Fruit fly (Drosophila melanogaster) ovary, adult (tissue): ENCODE results near the gene Diedel2.

Experiments used
- CG17801 ChIP-seq: fragments of 200-800 bp; optimal IDR thresholded peaks from 2 replicates; lab custom pipeline; 2019; ENCODE audit warnings: missing biosample characterization, mild to moderate bottlenecking, missing genetic modification characterization, moderate library complexity; ENCODE audit not compliant: partially characterized antibody

The Diedel2 gene

dm6 chr3R:29608177-29608576 is at the start of gene Diedel2:
Diedel2 (plus strand) TSS chr3R:29608477.
- no peak for TF ChIP-seq CG17801 (GFP tag; lab: Kevin White, UChicago)

DNA sequence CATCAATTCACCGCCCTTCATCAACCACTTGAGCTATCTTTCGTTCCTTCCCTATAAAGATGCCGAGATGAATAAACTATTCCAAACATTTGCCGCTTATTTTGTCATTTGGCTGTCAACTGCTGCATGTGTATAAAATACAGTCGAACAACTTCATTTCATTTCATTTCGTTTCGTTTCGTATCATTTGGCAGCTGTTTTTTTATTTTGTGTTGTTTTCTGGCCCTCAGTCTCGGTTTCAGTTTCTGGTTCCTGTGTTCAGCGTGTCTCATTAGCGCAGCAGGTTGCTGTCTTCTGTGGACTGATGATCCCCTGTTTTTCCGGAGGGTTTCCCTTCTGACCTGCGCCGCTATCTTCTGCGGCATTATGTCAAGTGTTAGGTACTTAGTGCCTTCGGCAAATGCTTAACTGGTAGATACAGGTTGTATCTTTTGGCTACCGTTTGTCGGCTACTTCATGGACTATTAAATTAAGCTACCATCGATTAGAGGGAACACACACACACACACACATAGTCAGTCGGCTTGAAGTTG is 48.8 kb upstream of the Diedel2 start:
- TF ChIP-seq CG17801 (GFP tag; lab: Kevin White, UChicago) = no peak

dm6 chr3R:29560418-29560817 is 47.9 kb upstream of the Diedel2 start:
- TF ChIP-seq CG17801 (GFP tag; lab: Kevin White, UChicago) = no peak

DNA sequence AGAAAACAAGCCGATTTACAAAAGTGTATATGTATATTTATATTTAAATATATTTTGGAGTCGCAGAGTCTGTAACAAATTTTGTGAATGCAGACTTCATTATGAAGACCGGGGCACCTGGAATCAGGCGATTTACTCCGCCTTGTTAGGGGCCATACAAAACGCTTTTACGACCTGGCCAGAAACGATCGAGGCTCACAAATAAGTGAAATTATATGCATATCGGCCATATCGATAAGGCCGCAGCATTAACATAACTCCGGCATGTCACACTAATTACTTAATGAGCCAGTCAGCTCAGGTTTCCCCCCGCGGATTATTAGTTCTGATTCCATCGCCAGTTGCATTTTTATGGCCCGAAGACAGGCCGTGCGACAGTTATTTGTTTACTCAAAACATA is 45.7 kb upstream of the Diedel2 start:
- no peak for TF ChIP-seq CG17801 (GFP tag; lab: Kevin White, UChicago)

dm6 chr3R:29565744-29566143 is 42.5 kb upstream of the Diedel2 start:
- no peak for TF ChIP-seq CG17801 (GFP tag; lab: Kevin White, UChicago)

dm6 chr3R:29566997-29567670 is 41.1 kb upstream of the Diedel2 start:
- TF ChIP-seq CG17801 (GFP tag; lab: Kevin White, UChicago) = no peak

DNA sequence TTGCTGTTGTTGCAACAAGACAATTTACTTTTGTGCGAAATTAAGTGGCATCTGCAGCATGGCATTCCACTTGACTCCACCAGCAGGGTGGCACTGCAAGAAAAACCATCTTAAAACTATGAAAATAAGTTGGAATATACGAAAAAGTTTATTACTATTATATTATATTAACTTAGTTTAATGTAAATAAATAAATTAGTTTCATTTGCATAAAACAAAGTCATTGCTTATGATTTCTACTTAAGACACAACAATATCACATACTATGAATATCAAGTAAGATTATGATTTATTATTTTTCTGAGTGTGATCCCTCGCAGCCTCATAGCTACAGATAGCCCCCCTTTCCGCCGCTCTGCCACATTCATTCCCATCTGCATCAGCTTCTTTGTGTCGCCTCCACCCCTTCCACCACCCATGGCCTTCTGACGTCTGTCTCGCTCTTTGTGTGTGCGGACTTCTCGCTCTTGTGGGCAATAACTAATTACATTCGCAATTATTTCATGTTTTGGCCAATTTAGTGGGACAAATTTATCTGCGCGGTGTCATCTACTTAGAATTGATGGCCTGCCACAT is 38.0 kb upstream of the Diedel2 start:
- TF ChIP-seq CG17801 (GFP tag; lab: Kevin White, UChicago) = no peak

dm6 chr3R:29572040-29572648 is 36.1 kb upstream of the Diedel2 start:
- no peak for TF ChIP-seq CG17801 (GFP tag; lab: Kevin White, UChicago)

DNA sequence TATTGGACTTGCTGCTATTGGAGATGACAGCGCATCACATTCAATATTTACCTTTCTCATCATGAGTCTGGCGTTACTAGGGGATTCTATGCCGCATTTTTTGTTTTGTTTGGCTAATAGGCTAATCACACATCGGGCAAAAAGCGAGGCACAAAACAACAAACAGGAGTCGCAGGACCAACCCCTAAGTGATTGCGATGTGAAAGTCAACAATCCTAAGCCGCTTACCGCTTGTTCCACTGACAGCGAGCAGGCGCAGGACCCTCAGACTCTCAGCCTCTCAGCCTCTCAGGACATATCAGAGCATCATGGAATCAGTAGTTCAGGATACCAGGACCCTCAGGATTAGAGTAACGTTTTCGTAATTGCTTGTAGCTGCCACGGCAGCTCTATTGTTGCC is 32.3 kb upstream of the Diedel2 start:
- no peak for TF ChIP-seq CG17801 (GFP tag; lab: Kevin White, UChicago)

dm6 chr3R:29581420-29581819 is 26.9 kb upstream of the Diedel2 start:
- TF ChIP-seq CG17801 (GFP tag; lab: Kevin White, UChicago) = no peak

dm6 chr3R:29583299-29583698 is 25.0 kb upstream of the Diedel2 start:
- no peak for TF ChIP-seq CG17801 (GFP tag; lab: Kevin White, UChicago)

- no peak for TF ChIP-seq CG17801 (GFP tag; lab: Kevin White, UChicago)
These were observed 24.0 kb upstream of the Diedel2 start for dm6 chr3R:29584266-29584665.

- no peak for TF ChIP-seq CG17801 (GFP tag; lab: Kevin White, UChicago)
These were observed 23.1 kb upstream of the Diedel2 start for dm6 chr3R:29585015-29585701.

DNA sequence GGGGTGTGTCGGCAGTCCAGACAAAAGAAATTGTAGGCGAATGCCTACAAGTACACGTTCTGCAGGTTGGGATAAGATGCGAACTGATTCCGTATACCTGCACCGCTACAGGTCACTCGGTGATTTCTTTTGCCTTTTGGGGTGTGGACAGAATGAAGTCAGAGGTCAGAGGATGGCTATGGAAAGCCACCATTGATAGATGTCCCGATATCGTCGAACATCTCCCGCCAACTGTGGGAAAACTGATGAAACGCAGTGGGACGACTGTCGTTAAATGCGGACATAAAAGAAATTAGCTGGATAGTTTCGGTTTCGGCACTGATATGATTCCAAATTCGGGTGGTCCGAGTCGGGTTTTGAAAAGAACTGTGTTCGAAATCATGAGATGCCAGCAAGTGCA is 21.5 kb upstream of the Diedel2 start:
- TF ChIP-seq CG17801 (GFP tag; lab: Kevin White, UChicago) = no peak

DNA sequence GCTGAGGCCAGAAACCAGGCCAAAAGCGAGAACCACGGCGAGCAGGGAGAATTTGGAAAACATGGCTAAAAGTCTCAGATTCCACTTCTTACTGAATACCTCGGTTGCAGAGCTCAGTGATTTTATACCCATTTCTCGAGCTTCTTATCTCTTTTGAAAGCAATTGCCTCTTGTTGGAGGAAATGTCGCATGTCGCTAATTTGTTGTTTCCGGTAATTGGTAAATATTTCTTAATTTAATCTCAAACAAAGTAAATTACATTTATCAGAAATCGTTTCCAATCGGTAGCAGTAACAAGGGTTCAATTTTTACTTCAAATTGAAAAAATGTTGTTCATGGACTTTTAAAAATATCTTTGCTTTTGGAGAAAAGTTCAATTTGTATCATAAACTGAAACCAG is 20.3 kb upstream of the Diedel2 start, which contains the start of gene CG7567:
Gene CG7567 (minus strand): TSS at position 101 of the 400 bp plus-strand sequence.
- TF ChIP-seq CG17801 (GFP tag; lab: Kevin White, UChicago) = no peak
